Worm (Caenorhabditis elegans) whole organism, L4/young adult: Measurements from ENCODE around the gene F20B6.4.
"Not testable (repeated sequence)": the region's sequence is repeated elsewhere in the genome, so short reads cannot be mapped to it uniquely, and the experiment has no call there.

ENCODE experiments used
- W03F9.2 ChIP-seq: fragments of 150-350 bp; optimal IDR thresholded peaks from 2 replicates; lab custom pipeline; 2014; ENCODE audit warnings: missing biosample characterization, missing genetic modification characterization
- dao-5 ChIP-seq: sonication (generic microtip); optimal IDR thresholded peaks from 2 replicates; lab custom pipeline; 2016; ENCODE audit warnings: missing genotype, missing genetic modification characterization, moderate library complexity, missing compliant biosample characterization
- him-1 ChIP-seq: sonication (generic microtip); optimal IDR thresholded peaks from 2 replicates; lab custom pipeline; 2016; ENCODE audit warnings: missing genotype, missing genetic modification reagents, missing genetic modification characterization, missing compliant biosample characterization

The F20B6.4 gene

DNA sequence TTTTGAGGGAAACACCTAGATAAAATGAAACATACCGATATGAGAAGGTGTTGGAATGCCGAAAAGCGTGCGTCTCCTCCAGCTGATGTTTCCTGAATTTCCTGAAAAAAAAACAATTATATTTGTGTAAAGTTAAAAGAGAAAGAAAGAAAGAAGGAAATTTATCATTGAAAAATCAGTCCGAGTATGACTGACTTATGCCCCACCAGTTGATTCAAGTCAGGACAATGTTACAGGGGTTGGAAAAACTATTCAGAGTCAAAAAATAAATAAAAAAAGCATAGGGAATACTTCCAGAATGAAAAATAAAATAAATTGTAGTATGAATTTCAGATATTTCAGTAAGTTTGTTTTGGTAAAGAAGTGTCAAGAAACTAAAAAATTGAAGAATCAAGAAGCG is 11.1 kb upstream of the F20B6.4 start, which contains the start of gene F20B6.9:
F20B6.9 (minus strand) TSS at position 101 of the 400 bp plus-strand sequence.
- TF ChIP-seq W03F9.2, dao-5, him-1 (tag; lab: Kevin White, UChicago): not testable (repeated sequence)

DNA sequence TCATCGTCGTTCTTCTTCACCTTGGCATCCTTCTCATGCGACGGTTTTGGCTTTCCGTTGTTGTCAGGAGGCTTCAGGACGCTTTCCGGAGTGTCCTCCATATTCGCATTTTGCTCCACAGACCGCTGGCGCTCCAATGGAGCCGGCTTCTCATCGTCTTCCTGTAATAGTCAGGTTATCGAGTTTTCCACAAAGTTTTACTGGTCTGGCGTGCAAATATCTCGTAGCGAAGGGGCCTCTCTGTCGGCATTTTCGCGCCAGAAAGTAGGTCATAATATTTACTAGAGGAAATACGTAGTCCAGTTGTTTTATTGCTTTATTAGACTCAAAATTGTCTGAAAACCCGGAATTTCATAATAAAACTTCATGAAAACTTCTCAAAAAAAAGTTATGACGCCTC is 5.8 kb upstream of the F20B6.4 start, which contains the start of gene F20B6.6:
F20B6.6 (minus strand) TSS at position 101 of the 400 bp plus-strand sequence.
- TF ChIP-seq dao-5, W03F9.2, him-1 (tag; lab: Kevin White, UChicago): not testable (repeated sequence)

DNA sequence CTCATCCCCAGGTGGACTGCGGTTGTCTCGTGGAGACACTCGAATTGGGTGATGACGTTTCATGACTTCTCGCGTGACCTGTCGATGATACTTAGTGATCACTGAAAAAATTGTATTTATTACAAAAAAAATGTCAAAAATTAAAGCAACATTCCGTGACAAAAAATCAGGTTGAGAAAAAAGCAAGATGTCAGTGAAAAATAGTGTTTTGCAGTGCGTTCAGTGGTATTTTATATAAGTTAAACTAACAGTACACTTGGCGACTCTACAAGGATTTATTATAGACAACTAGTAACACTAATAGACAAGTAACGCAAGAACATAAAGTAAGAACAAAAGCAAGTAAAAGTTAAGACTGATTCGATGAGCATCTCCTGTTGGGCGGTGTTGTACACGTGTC is 3.5 kb upstream of the F20B6.4 start, which contains the start of gene F20B6.5:
F20B6.5 (minus strand) TSS at position 101 of the 400 bp plus-strand sequence.
- not testable (repeated sequence) for TF ChIP-seq him-1, dao-5, W03F9.2 (tag; lab: Kevin White, UChicago)

DNA sequence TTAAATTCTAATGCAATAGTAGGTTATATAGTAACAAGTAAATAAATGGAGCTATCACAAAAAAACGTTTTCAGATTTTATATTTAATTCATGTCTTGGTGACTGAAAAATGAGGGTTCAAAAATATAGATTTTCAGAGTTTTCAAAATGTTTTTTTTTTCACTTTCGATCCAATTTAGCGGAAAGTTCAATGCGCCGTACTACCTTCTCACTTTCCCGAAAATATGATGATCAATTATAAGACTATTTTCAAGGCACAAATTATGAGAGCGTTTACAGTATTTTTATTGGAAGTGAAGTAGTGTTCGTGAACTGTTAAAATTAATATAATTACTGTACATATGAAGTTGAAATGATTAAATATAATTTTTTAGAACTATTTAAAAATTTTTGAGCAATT is 3.3 kb downstream of the F20B6.4 start:
- TF ChIP-seq dao-5 (tag; lab: Kevin White, UChicago) (no peak), W03F9.2 (tag; lab: Kevin White, UChicago) (no peak), him-1 (tag; lab: Kevin White, UChicago) (no peak)

DNA sequence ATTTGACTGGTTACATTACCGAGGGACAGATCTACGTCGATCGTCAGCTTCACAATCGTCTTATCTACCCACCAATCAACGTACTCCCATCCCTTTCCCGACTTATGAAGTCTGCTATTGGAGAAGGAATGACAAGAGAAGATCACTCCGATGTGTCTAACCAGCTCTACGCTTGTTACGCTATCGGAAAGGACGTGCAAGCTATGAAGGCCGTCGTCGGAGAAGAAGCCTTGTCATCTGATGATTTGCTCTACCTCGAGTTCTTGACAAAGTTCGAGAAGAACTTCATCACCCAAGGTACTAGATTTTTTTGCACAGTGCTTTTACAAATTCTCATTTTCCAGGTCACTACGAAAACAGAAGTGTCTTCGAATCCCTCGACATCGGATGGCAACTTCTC is 4.1 kb downstream of the F20B6.4 start:
- no peak for TF ChIP-seq him-1 (tag; lab: Kevin White, UChicago)
- no peak for TF ChIP-seq dao-5 (tag; lab: Kevin White, UChicago)
- TF ChIP-seq W03F9.2 (tag; lab: Kevin White, UChicago) = no peak

DNA sequence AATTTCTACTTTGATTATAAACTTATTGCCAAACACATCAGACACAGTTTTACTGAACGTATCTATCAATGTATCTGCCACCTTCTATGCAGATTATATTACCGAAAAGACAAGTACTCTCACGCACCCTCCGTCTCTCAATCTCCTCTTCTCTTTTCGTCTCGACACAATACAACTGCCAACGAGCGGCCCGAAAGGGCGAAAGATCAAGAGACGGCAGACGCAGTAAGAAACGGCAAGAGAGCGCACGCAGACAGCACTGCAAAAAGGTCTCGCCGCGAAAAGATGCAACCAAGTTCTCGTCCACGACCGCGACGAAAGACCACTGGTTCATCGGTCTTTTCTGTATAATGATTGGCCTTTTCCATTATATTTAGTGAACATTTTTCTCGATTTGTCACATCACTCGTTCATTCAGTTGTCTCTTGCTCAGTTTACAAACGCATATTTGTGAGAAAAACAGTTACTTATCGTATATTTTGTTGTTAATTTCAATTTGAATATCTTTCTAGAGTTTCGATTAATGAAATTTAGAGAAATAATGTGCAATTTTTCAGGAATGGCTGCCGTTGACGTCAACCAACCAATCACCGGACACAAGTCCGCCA is 5.7 kb downstream of the F20B6.4 start, which contains the start of gene vha-12:
vha-12 (plus strand) TSS at position 558 of the 608 bp plus-strand sequence.
- peak; percentile 18 for TF ChIP-seq him-1 (tag; lab: Kevin White, UChicago)
- peak; percentile 79 for TF ChIP-seq W03F9.2 (tag; lab: Kevin White, UChicago)
- no peak for TF ChIP-seq dao-5 (tag; lab: Kevin White, UChicago)

DNA sequence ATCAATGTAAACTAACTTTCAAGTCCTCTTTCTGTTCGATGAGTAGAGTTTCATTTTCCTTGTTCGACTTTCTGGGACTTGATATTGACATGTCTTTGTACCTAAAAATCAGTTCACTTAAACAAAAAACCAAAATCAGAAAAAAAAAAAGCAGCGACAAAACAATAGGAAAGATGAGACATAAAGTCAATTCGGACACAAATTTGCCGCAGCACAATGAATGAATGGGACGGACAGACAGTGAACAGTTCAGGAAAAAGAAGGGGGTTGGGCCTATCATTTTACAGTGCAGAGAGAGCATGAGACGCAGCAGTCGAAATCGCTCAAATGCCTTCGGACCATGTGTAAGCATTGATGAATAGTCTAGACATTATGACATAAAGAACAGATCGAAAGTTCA is 9.7 kb downstream of the F20B6.4 start, which contains the start of gene mrp-6:
mrp-6 (minus strand) TSS at position 101 of the 400 bp plus-strand sequence.
- TF ChIP-seq dao-5 (tag; lab: Kevin White, UChicago) (no peak), W03F9.2 (tag; lab: Kevin White, UChicago) (no peak), him-1 (tag; lab: Kevin White, UChicago) (no peak)

DNA sequence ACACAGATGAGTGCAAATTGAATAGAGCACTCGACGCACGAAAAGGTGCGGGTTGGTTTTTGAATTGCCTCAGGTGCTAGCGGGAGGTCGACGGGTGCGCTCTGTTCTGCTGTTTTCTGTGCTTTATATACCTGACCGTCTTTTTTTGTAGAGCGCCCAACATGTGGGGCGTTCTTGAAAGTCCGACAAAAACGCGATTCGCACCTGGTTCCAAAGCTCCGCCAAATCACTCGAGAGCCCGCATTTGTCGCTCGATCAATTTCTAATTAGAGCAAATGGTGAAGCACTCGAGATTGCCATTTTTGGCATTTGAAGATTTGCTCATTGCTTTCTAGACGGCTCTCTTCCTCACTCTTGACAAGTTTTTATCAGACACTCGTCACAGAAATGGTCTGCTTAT is 18.9 kb downstream of the F20B6.4 start, which contains the start of gene ZK470.6:
ZK470.6 (minus strand) TSS at position 101 of the 400 bp plus-strand sequence.
- TF ChIP-seq dao-5 (tag; lab: Kevin White, UChicago) (no peak), W03F9.2 (tag; lab: Kevin White, UChicago) (no peak), him-1 (tag; lab: Kevin White, UChicago) (no peak)

DNA sequence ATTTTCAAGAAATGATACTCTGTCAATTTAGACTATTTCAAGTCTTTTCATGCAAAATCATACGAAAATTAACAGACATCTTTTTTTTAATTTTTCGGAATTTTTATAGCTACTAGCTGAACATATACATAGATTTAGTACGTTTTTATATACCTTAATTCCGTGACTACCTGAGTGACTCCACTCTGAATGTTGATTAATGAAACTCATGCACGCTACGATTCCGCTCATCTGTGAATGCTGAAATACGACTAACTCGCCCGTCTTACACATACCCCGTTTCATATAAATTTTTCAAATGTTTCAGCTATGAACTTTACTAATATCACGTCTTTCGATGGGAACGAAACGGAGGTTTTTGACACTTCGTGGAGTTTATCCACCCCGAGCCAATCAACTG is 29.2 kb downstream of the F20B6.4 start, which contains the start of gene ZK470.14:
ZK470.14 (plus strand) TSS at position 301 of the 400 bp plus-strand sequence.
- no peak for TF ChIP-seq W03F9.2 (tag; lab: Kevin White, UChicago)
- no peak for TF ChIP-seq dao-5 (tag; lab: Kevin White, UChicago)

DNA sequence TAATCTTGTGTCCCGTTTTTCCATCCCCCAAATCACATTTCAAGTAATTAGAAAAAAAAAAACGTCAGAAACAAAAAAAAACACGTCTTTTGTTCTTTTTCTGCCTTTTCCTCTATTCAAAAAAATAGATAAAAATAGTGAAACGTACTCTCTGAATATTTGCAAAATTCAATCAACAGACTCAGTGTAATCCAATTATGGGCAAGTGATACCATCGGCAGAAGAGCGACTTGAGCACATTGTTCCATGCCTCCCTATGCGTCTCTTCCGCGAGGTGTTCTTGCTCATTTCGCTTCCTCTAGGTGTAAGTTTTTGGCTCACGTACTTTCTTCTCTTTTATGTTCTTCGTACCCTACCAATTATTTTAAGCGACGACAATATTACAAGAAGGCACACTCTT is 32.9 kb downstream of the F20B6.4 start, which contains the start of gene ZK470.1:
ZK470.1 (plus strand) TSS at position 301 of the 400 bp plus-strand sequence.
- no peak for TF ChIP-seq him-1 (tag; lab: Kevin White, UChicago)
- TF ChIP-seq W03F9.2 (tag; lab: Kevin White, UChicago) = no peak
- no peak for TF ChIP-seq dao-5 (tag; lab: Kevin White, UChicago)

DNA sequence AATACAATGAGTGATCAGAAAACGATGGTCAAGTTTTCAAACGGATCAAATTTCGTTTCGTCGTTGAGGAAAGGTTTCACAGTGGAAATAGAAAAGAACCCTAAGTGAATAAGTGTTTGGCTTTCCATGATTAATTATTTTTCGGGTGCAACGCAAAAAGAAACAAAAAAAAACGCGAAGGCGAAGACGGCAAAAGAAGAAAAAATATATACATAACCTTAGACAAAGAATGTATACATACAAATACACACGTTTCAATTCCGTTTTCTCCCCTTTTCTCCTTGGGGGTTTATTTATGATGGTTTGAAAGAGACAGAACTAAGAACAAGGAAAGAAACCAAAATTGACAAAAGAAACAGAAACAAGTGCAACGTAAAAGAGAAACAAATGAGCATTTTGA is 34.4 kb downstream of the F20B6.4 start:
- no peak for TF ChIP-seq dao-5 (tag; lab: Kevin White, UChicago)
- no peak for TF ChIP-seq him-1 (tag; lab: Kevin White, UChicago)
- TF ChIP-seq W03F9.2 (tag; lab: Kevin White, UChicago) = no peak

DNA sequence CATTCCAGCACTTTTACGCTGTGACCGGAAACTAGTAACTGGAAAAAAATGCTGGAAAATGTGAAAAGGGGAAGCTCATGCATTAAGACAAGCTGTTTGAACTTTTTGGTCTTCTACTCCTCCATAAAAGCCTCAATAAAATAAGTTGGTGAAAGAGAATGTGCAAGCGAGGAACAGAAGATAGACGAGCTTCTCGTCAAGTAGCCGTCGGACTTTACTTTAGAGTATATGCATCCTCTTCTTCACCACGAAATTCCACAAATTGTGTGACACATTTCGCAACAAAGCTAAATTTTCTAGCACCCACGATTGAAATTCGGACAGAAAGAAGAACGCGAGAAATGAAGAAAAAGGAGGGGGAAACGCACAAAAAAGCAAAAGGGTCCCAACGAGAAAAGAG is 36.4 kb downstream of the F20B6.4 start:
- TF ChIP-seq dao-5 (tag; lab: Kevin White, UChicago) (no peak), him-1 (tag; lab: Kevin White, UChicago) (no peak), W03F9.2 (tag; lab: Kevin White, UChicago) (no peak)

DNA sequence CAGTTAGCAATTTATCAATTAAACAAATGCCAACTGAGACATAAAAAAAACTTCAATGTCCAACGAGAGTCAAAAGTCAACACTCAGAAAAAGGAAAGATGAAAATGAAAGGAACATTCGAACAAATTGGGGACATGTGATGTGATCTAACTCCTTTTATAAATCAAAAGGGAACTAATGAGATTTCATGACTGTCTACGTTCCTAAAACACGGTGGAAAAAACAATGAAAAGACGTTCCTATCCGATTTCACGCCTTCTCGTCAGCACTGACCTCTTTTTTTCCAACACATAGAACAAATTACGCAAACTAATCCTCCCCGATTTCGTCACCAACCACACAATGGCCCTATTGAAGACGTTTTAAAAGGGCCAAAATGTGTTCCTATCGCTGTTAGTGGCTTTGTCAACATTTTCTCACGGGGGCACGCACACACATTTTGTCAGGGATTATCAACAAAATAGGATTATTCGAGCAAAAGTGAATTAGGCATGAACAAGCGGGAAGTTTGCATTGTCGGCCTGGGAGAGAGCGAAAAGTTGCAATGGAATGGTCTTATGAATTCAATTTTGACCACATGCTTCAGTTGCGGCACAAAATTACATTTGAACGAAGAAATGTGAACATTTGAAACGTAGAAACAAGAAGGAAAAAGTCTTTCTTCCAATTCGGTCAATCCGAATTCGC is 37.0 kb downstream of the F20B6.4 start:
- TF ChIP-seq W03F9.2 (tag; lab: Kevin White, UChicago) (no peak), dao-5 (tag; lab: Kevin White, UChicago) (no peak), him-1 (tag; lab: Kevin White, UChicago) (no peak)
